Fruit fly (Drosophila melanogaster): ENCODE data around the gene IA-2.

IA-2 gene

dm6 chr2L:1072184-1072583 is 24.3 kb upstream of the IA-2 start:
- TF ChIP-seq pan (optimal IDR thresholded peaks at IDR 0.05) (no peak), usp (GFP tag; optimal IDR thresholded peaks at IDR 0.05) (no peak), EcR (GFP tag; optimal IDR thresholded peaks at IDR 0.05) (no peak), CG8478 (optimal IDR thresholded peaks at IDR 0.05) (no peak), psq (optimal IDR thresholded peaks at IDR 0.05) (no peak), Dll (optimal IDR thresholded peaks at IDR 0.05) (no peak)

- TF ChIP-seq EcR (GFP tag; optimal IDR thresholded peaks at IDR 0.05) (no peak), pan (optimal IDR thresholded peaks at IDR 0.05) (no peak), psq (optimal IDR thresholded peaks at IDR 0.05) (no peak), CG8478 (optimal IDR thresholded peaks at IDR 0.05) (no peak), Dll (optimal IDR thresholded peaks at IDR 0.05) (no peak), usp (GFP tag; optimal IDR thresholded peaks at IDR 0.05) (no peak)
Observed at dm6 chr2L:1070941-1071340, 23.1 kb upstream of the IA-2 start.

- TF ChIP-seq pan (optimal IDR thresholded peaks at IDR 0.05) (no peak), Dll (optimal IDR thresholded peaks at IDR 0.05) (no peak), CG8478 (optimal IDR thresholded peaks at IDR 0.05) (no peak), usp (GFP tag; optimal IDR thresholded peaks at IDR 0.05) (no peak), psq (optimal IDR thresholded peaks at IDR 0.05) (no peak), EcR (GFP tag; optimal IDR thresholded peaks at IDR 0.05) (no peak)
Observed at dm6 chr2L:1070332-1070731, 22.5 kb upstream of the IA-2 start.

- no peak for TF ChIP-seq EcR (GFP tag; optimal IDR thresholded peaks at IDR 0.05)
- no peak for TF ChIP-seq pan (optimal IDR thresholded peaks at IDR 0.05)
- TF ChIP-seq CG8478 (optimal IDR thresholded peaks at IDR 0.05): no peak
- no peak for TF ChIP-seq psq (optimal IDR thresholded peaks at IDR 0.05)
- no peak for TF ChIP-seq usp (GFP tag; optimal IDR thresholded peaks at IDR 0.05)
Observed at dm6 chr2L:1069475-1069874, 21.6 kb upstream of the IA-2 start.

- TF ChIP-seq psq (optimal IDR thresholded peaks at IDR 0.05) (no peak), pan (optimal IDR thresholded peaks at IDR 0.05) (no peak), Dll (optimal IDR thresholded peaks at IDR 0.05) (no peak), usp (GFP tag; optimal IDR thresholded peaks at IDR 0.05) (no peak), CG8478 (optimal IDR thresholded peaks at IDR 0.05) (no peak), EcR (GFP tag; optimal IDR thresholded peaks at IDR 0.05) (no peak)
Observed at dm6 chr2L:1068517-1069107, 20.8 kb upstream of the IA-2 start.

- TF ChIP-seq Dll (optimal IDR thresholded peaks at IDR 0.05): no peak
- no peak for TF ChIP-seq usp (GFP tag; optimal IDR thresholded peaks at IDR 0.05)
- no peak for TF ChIP-seq psq (optimal IDR thresholded peaks at IDR 0.05)
- no peak for TF ChIP-seq CG8478 (optimal IDR thresholded peaks at IDR 0.05)
- TF ChIP-seq EcR (GFP tag; optimal IDR thresholded peaks at IDR 0.05): no peak
- TF ChIP-seq pan (optimal IDR thresholded peaks at IDR 0.05): no peak
Observed at dm6 chr2L:1068004-1068403, 20.2 kb upstream of the IA-2 start.

dm6 chr2L:1066330-1066729 is 18.5 kb upstream of the IA-2 start:
- no peak for TF ChIP-seq Dll (optimal IDR thresholded peaks at IDR 0.05)
- no peak for TF ChIP-seq EcR (GFP tag; optimal IDR thresholded peaks at IDR 0.05)
- TF ChIP-seq psq (optimal IDR thresholded peaks at IDR 0.05): no peak
- no peak for TF ChIP-seq CG8478 (optimal IDR thresholded peaks at IDR 0.05)
- no peak for TF ChIP-seq pan (optimal IDR thresholded peaks at IDR 0.05)
- no peak for TF ChIP-seq usp (GFP tag; optimal IDR thresholded peaks at IDR 0.05)

dm6 chr2L:1065038-1065437 is 17.2 kb upstream of the IA-2 start:
- TF ChIP-seq pan (optimal IDR thresholded peaks at IDR 0.05) (no peak), usp (GFP tag; optimal IDR thresholded peaks at IDR 0.05) (no peak), Dll (optimal IDR thresholded peaks at IDR 0.05) (no peak), psq (optimal IDR thresholded peaks at IDR 0.05) (no peak), EcR (GFP tag; optimal IDR thresholded peaks at IDR 0.05) (no peak), CG8478 (optimal IDR thresholded peaks at IDR 0.05) (no peak)

dm6 chr2L:1064544-1064943 is 16.7 kb upstream of the IA-2 start:
- TF ChIP-seq psq (optimal IDR thresholded peaks at IDR 0.05) (no peak), EcR (GFP tag; optimal IDR thresholded peaks at IDR 0.05) (no peak), Dll (optimal IDR thresholded peaks at IDR 0.05) (no peak), pan (optimal IDR thresholded peaks at IDR 0.05) (no peak), usp (GFP tag; optimal IDR thresholded peaks at IDR 0.05) (no peak)

dm6 chr2L:1063695-1064094 is 15.8 kb upstream of the IA-2 start:
- TF ChIP-seq EcR (GFP tag; optimal IDR thresholded peaks at IDR 0.05) (no peak), Dll (optimal IDR thresholded peaks at IDR 0.05) (no peak), psq (optimal IDR thresholded peaks at IDR 0.05) (no peak), usp (GFP tag; optimal IDR thresholded peaks at IDR 0.05) (no peak), CG8478 (optimal IDR thresholded peaks at IDR 0.05) (no peak), pan (optimal IDR thresholded peaks at IDR 0.05) (no peak)

dm6 chr2L:1062473-1063363 is 14.9 kb upstream of the IA-2 start:
- TF ChIP-seq pan (optimal IDR thresholded peaks at IDR 0.05) (no peak), psq (optimal IDR thresholded peaks at IDR 0.05) (no peak), usp (GFP tag; optimal IDR thresholded peaks at IDR 0.05) (no peak), EcR (GFP tag; optimal IDR thresholded peaks at IDR 0.05) (peak in 1 of 2 experiments; percentile 24), CG8478 (optimal IDR thresholded peaks at IDR 0.05) (no peak), Dll (optimal IDR thresholded peaks at IDR 0.05) (peak; percentile 32)

- no peak for TF ChIP-seq psq (optimal IDR thresholded peaks at IDR 0.05)
- no peak for TF ChIP-seq pan (optimal IDR thresholded peaks at IDR 0.05)
Observed at dm6 chr2L:1057513-1057912, 9.7 kb upstream of the IA-2 start.

Measured in whole organism.